Worm (Caenorhabditis elegans): Measurements from ENCODE around the gene fipr-11.

The fipr-11 gene

ce11 chrV:9925647-9926046 is 19.6 kb upstream of the fipr-11 start:
- no peak for TF ChIP-seq R02D3.7 (tag; optimal IDR thresholded peaks at IDR 0.05)
- peak; percentile 10 for TF ChIP-seq gmeb-1 (tag; optimal IDR thresholded peaks at IDR 0.05)
- peak; percentile 61 for TF ChIP-seq sma-9 (GFP tag; optimal IDR thresholded peaks at IDR 0.05)
- TF ChIP-seq sma-9 (tag; optimal IDR thresholded peaks at IDR 0.05) = no peak
- TF ChIP-seq egl-27 (tag; optimal IDR thresholded peaks at IDR 0.05) = peak; percentile 34
- TF ChIP-seq fos-1 (tag; optimal IDR thresholded peaks at IDR 0.05) = peak; percentile 75
- peak; percentile 49 for TF ChIP-seq crh-2 (tag; optimal IDR thresholded peaks at IDR 0.05)
- no peak for TF ChIP-seq C34F6.9 (tag; optimal IDR thresholded peaks at IDR 0.05)

ce11 chrV:9924389-9924788 is 18.4 kb upstream of the fipr-11 start:
- TF ChIP-seq nhr-6 (tag; optimal IDR thresholded peaks at IDR 0.05) (no peak), peb-1 (tag; optimal IDR thresholded peaks at IDR 0.05) (no peak), nhr-11 (tag; optimal IDR thresholded peaks at IDR 0.05) (no peak), mbf-1 (tag; optimal IDR thresholded peaks at IDR 0.05) (no peak)

ce11 chrV:9922481-9922880 is 16.5 kb upstream of the fipr-11 start, which contains the start of gene C50H2.7:
TSS of gene C50H2.7 (plus strand) at chrV:9922781.
- TF ChIP-seq nhr-6 (tag; optimal IDR thresholded peaks at IDR 0.05) (no peak), gmeb-1 (tag; optimal IDR thresholded peaks at IDR 0.05) (no peak), elt-1 (tag; optimal IDR thresholded peaks at IDR 0.05) (no peak), blmp-1 (tag; optimal IDR thresholded peaks at IDR 0.05; ENCODE audit: insufficient read depth) (no peak), mdl-1 (tag; optimal IDR thresholded peaks at IDR 0.05) (no peak), unc-62 (GFP tag; optimal IDR thresholded peaks at IDR 0.05) (no peak), C34F6.9 (tag; optimal IDR thresholded peaks at IDR 0.05) (no peak), lin-13 (GFP tag; optimal IDR thresholded peaks at IDR 0.05) (no peak), nhr-129 (tag; optimal IDR thresholded peaks at IDR 0.05) (no peak), crh-2 (tag; optimal IDR thresholded peaks at IDR 0.05) (no peak), alr-1 (tag; optimal IDR thresholded peaks at IDR 0.05) (no peak), nhr-77 (tag; optimal IDR thresholded peaks at IDR 0.05) (no peak), fos-1 (tag; optimal IDR thresholded peaks at IDR 0.05) (no peak), nhr-237 (tag; optimal IDR thresholded peaks at IDR 0.05) (no peak), ztf-11 (tag; optimal IDR thresholded peaks at IDR 0.05) (no peak), nhr-25 (tag; optimal IDR thresholded peaks at IDR 0.05) (no peak), mab-5 (tag; optimal IDR thresholded peaks at IDR 0.05) (no peak)

- no peak for TF ChIP-seq blmp-1 (tag; optimal IDR thresholded peaks at IDR 0.05; ENCODE audit: insufficient read depth)
Measured at ce11 chrV:9921288-9921687, 15.3 kb upstream of the fipr-11 start, which contains the start of gene ceh-75. TSS of gene ceh-75 (plus strand) at chrV:9921337.

ce11 chrV:9918410-9918809 is 12.4 kb upstream of the fipr-11 start, which contains the start of gene C50H2.5:
TSS of gene C50H2.5 (plus strand) at chrV:9918710.
- TF ChIP-seq fos-1 (tag; optimal IDR thresholded peaks at IDR 0.05) = no peak
- TF ChIP-seq sma-9 (GFP tag; optimal IDR thresholded peaks at IDR 0.05) = no peak
- TF ChIP-seq sma-9 (tag; optimal IDR thresholded peaks at IDR 0.05) = no peak

ce11 chrV:9916665-9917064 is 10.7 kb upstream of the fipr-11 start, which contains the start of gene C50H2.4:
TSS of gene C50H2.4 (plus strand) at chrV:9916965.
- TF ChIP-seq C34F6.9 (tag; optimal IDR thresholded peaks at IDR 0.05) (no peak), elt-1 (tag; optimal IDR thresholded peaks at IDR 0.05) (no peak), nhr-237 (tag; optimal IDR thresholded peaks at IDR 0.05) (no peak), R02D3.7 (tag; optimal IDR thresholded peaks at IDR 0.05) (no peak), lin-11 (tag; optimal IDR thresholded peaks at IDR 0.05) (no peak), nhr-129 (tag; optimal IDR thresholded peaks at IDR 0.05) (no peak), snpc-4 (tag; optimal IDR thresholded peaks at IDR 0.05) (no peak), blmp-1 (tag; optimal IDR thresholded peaks at IDR 0.05; ENCODE audit: insufficient read depth) (no peak), ztf-1 (GFP tag; conservative IDR thresholded peaks at IDR 0.05) (no peak), nhr-10 (tag; optimal IDR thresholded peaks at IDR 0.05) (no peak), alr-1 (tag; optimal IDR thresholded peaks at IDR 0.05) (no peak), gmeb-1 (tag; optimal IDR thresholded peaks at IDR 0.05) (no peak), ama-1 (optimal IDR thresholded peaks at IDR 0.05) (no peak), ztf-4 (tag; optimal IDR thresholded peaks at IDR 0.05) (no peak), lsy-2 (tag; optimal IDR thresholded peaks at IDR 0.05) (no peak), F13H6.1 (tag; optimal IDR thresholded peaks at IDR 0.05) (no peak)

Data from whole organism, L2 larva.